Worm (Caenorhabditis elegans): ENCODE results near the gene old-2.

The old-2 gene

ce11 chrII:9886216-9886615 is 36.8 kb upstream of the old-2 start, which contains the start of gene algn-8:
Gene algn-8 (minus strand): TSS chrII:9886442.
- TF ChIP-seq F13C5.2 (tag; optimal IDR thresholded peaks at IDR 0.05) (no peak), tbx-37 (GFP tag; conservative IDR thresholded peaks at IDR 0.05) (no peak), ets-7 (tag; optimal IDR thresholded peaks at IDR 0.05) (no peak), ceh-36 (tag; optimal IDR thresholded peaks at IDR 0.05) (no peak), tbx-11 (GFP tag; IDR thresholded peaks at IDR 0.05) (no peak), B0310.2 (tag; optimal IDR thresholded peaks at IDR 0.05) (no peak), hmbx-1 (tag; optimal IDR thresholded peaks at IDR 0.05) (no peak), pes-1 (GFP tag; IDR thresholded peaks at IDR 0.05) (no peak), sea-1 (GFP tag; conservative IDR thresholded peaks at IDR 0.05) (no peak), ceh-13 (GFP tag; optimal IDR thresholded peaks at IDR 0.05) (no peak), scrt-1 (GFP tag; IDR thresholded peaks at IDR 0.05) (no peak)

ce11 chrII:9880826-9881225 is 31.4 kb upstream of the old-2 start, which contains the start of gene C08H9.15:
Gene C08H9.15 (plus strand): TSS chrII:9881193.
- no peak for TF ChIP-seq hnd-1 (tag; optimal IDR thresholded peaks at IDR 0.05)
- TF ChIP-seq hmg-4 (GFP tag; optimal IDR thresholded peaks at IDR 0.05), result no peak
- no peak for TF ChIP-seq tra-4 (tag; optimal IDR thresholded peaks at IDR 0.05)
- TF ChIP-seq hmbx-1 (tag; optimal IDR thresholded peaks at IDR 0.05), result no peak
- TF ChIP-seq tbx-37 (GFP tag; conservative IDR thresholded peaks at IDR 0.05), result no peak
- TF ChIP-seq B0310.2 (tag; optimal IDR thresholded peaks at IDR 0.05), result no peak
- no peak for TF ChIP-seq ceh-13 (GFP tag; optimal IDR thresholded peaks at IDR 0.05)
- TF ChIP-seq tbx-11 (GFP tag; IDR thresholded peaks at IDR 0.05), result no peak
- TF ChIP-seq ama-1 (optimal IDR thresholded peaks at IDR 0.05), result no peak
- no peak for TF ChIP-seq ets-7 (tag; optimal IDR thresholded peaks at IDR 0.05)
- TF ChIP-seq ceh-36 (tag; optimal IDR thresholded peaks at IDR 0.05), result no peak

- TF ChIP-seq flt-1 (GFP tag; IDR thresholded peaks at IDR 0.05) (no peak), tbx-11 (GFP tag; IDR thresholded peaks at IDR 0.05) (no peak), hmbx-1 (tag; optimal IDR thresholded peaks at IDR 0.05) (no peak), hnd-1 (tag; optimal IDR thresholded peaks at IDR 0.05) (no peak), tra-4 (tag; optimal IDR thresholded peaks at IDR 0.05) (no peak), ceh-13 (GFP tag; optimal IDR thresholded peaks at IDR 0.05) (no peak), tbx-37 (GFP tag; conservative IDR thresholded peaks at IDR 0.05) (no peak), pes-1 (GFP tag; IDR thresholded peaks at IDR 0.05) (no peak), scrt-1 (GFP tag; IDR thresholded peaks at IDR 0.05) (no peak), ets-7 (tag; optimal IDR thresholded peaks at IDR 0.05) (no peak), aly-1 (tag; optimal IDR thresholded peaks at IDR 0.05) (no peak), ama-1 (optimal IDR thresholded peaks at IDR 0.05) (no peak), hmg-4 (GFP tag; optimal IDR thresholded peaks at IDR 0.05) (no peak), F13C5.2 (tag; optimal IDR thresholded peaks at IDR 0.05) (no peak), sea-1 (GFP tag; conservative IDR thresholded peaks at IDR 0.05) (no peak), ceh-36 (tag; optimal IDR thresholded peaks at IDR 0.05) (no peak), B0310.2 (tag; optimal IDR thresholded peaks at IDR 0.05) (no peak)
Observed at ce11 chrII:9879815-9880214, 30.4 kb upstream of the old-2 start.

ce11 chrII:9874508-9875229 is 25.3 kb upstream of the old-2 start, which contains the start of the genes chil-2 and ctsa-3.2:
Gene chil-2 (minus strand): TSS chrII:9874608.
Gene ctsa-3.2 (plus strand): TSS chrII:9875179.
- TF ChIP-seq tbx-37 (GFP tag; conservative IDR thresholded peaks at IDR 0.05), result no peak
- TF ChIP-seq ets-7 (tag; optimal IDR thresholded peaks at IDR 0.05), result no peak
- TF ChIP-seq F13C5.2 (tag; optimal IDR thresholded peaks at IDR 0.05), result no peak
- TF ChIP-seq scrt-1 (GFP tag; IDR thresholded peaks at IDR 0.05), result no peak

ce11 chrII:9872961-9873360 is 23.6 kb upstream of the old-2 start, which contains the start of gene chil-8:
Gene chil-8 (minus strand): TSS chrII:9873061.
- no peak for TF ChIP-seq ceh-13 (GFP tag; optimal IDR thresholded peaks at IDR 0.05)
- no peak for TF ChIP-seq sea-1 (GFP tag; conservative IDR thresholded peaks at IDR 0.05)
- TF ChIP-seq hmbx-1 (tag; optimal IDR thresholded peaks at IDR 0.05), result no peak
- no peak for TF ChIP-seq aly-1 (tag; optimal IDR thresholded peaks at IDR 0.05)
- no peak for TF ChIP-seq ceh-36 (tag; optimal IDR thresholded peaks at IDR 0.05)
- TF ChIP-seq tra-4 (tag; optimal IDR thresholded peaks at IDR 0.05), result no peak
- no peak for TF ChIP-seq ama-1 (optimal IDR thresholded peaks at IDR 0.05)
- TF ChIP-seq ets-7 (tag; optimal IDR thresholded peaks at IDR 0.05), result no peak
- TF ChIP-seq pes-1 (GFP tag; IDR thresholded peaks at IDR 0.05), result no peak
- no peak for TF ChIP-seq tbx-37 (GFP tag; conservative IDR thresholded peaks at IDR 0.05)
- no peak for TF ChIP-seq hmg-4 (GFP tag; optimal IDR thresholded peaks at IDR 0.05)
- TF ChIP-seq scrt-1 (GFP tag; IDR thresholded peaks at IDR 0.05), result no peak
- no peak for TF ChIP-seq F13C5.2 (tag; optimal IDR thresholded peaks at IDR 0.05)
- no peak for TF ChIP-seq B0310.2 (tag; optimal IDR thresholded peaks at IDR 0.05)
- TF ChIP-seq hnd-1 (tag; optimal IDR thresholded peaks at IDR 0.05), result no peak
- TF ChIP-seq tbx-11 (GFP tag; IDR thresholded peaks at IDR 0.05), result no peak
- TF ChIP-seq flt-1 (GFP tag; IDR thresholded peaks at IDR 0.05), result no peak

- TF ChIP-seq ceh-13 (GFP tag; optimal IDR thresholded peaks at IDR 0.05), result no peak
- TF ChIP-seq scrt-1 (GFP tag; IDR thresholded peaks at IDR 0.05), result no peak
- no peak for TF ChIP-seq F13C5.2 (tag; optimal IDR thresholded peaks at IDR 0.05)
- no peak for TF ChIP-seq pes-1 (GFP tag; IDR thresholded peaks at IDR 0.05)
- TF ChIP-seq tra-4 (tag; optimal IDR thresholded peaks at IDR 0.05), result no peak
- no peak for TF ChIP-seq tbx-11 (GFP tag; IDR thresholded peaks at IDR 0.05)
- TF ChIP-seq hmbx-1 (tag; optimal IDR thresholded peaks at IDR 0.05), result no peak
- TF ChIP-seq sea-1 (GFP tag; conservative IDR thresholded peaks at IDR 0.05), result no peak
- TF ChIP-seq ama-1 (optimal IDR thresholded peaks at IDR 0.05), result no peak
- no peak for TF ChIP-seq flt-1 (GFP tag; IDR thresholded peaks at IDR 0.05)
- TF ChIP-seq tbx-37 (GFP tag; conservative IDR thresholded peaks at IDR 0.05), result no peak
- TF ChIP-seq hmg-4 (GFP tag; optimal IDR thresholded peaks at IDR 0.05), result no peak
- TF ChIP-seq B0310.2 (tag; optimal IDR thresholded peaks at IDR 0.05), result no peak
- TF ChIP-seq ets-7 (tag; optimal IDR thresholded peaks at IDR 0.05), result no peak
- no peak for TF ChIP-seq ceh-36 (tag; optimal IDR thresholded peaks at IDR 0.05)
- TF ChIP-seq aly-1 (tag; optimal IDR thresholded peaks at IDR 0.05), result no peak
- TF ChIP-seq hnd-1 (tag; optimal IDR thresholded peaks at IDR 0.05), result no peak
Observed at ce11 chrII:9871061-9871460, 21.7 kb upstream of the old-2 start, which contains the start of gene chil-7. Gene chil-7 (minus strand): TSS chrII:9871172.

ce11 chrII:9868698-9869097 is 19.3 kb upstream of the old-2 start, which contains the start of gene old-1:
Gene old-1 (minus strand): TSS chrII:9868747.
- no peak for TF ChIP-seq flt-1 (GFP tag; IDR thresholded peaks at IDR 0.05)
- TF ChIP-seq aly-1 (tag; optimal IDR thresholded peaks at IDR 0.05), result no peak
- TF ChIP-seq ceh-36 (tag; optimal IDR thresholded peaks at IDR 0.05), result no peak
- TF ChIP-seq ets-7 (tag; optimal IDR thresholded peaks at IDR 0.05), result no peak
- no peak for TF ChIP-seq F13C5.2 (tag; optimal IDR thresholded peaks at IDR 0.05)
- no peak for TF ChIP-seq ceh-13 (GFP tag; optimal IDR thresholded peaks at IDR 0.05)
- TF ChIP-seq tra-4 (tag; optimal IDR thresholded peaks at IDR 0.05), result no peak
- no peak for TF ChIP-seq tbx-37 (GFP tag; conservative IDR thresholded peaks at IDR 0.05)
- TF ChIP-seq tbx-11 (GFP tag; IDR thresholded peaks at IDR 0.05), result no peak
- TF ChIP-seq B0310.2 (tag; optimal IDR thresholded peaks at IDR 0.05), result no peak
- no peak for TF ChIP-seq hnd-1 (tag; optimal IDR thresholded peaks at IDR 0.05)
- TF ChIP-seq ama-1 (optimal IDR thresholded peaks at IDR 0.05), result no peak
- TF ChIP-seq pes-1 (GFP tag; IDR thresholded peaks at IDR 0.05), result no peak
- no peak for TF ChIP-seq sea-1 (GFP tag; conservative IDR thresholded peaks at IDR 0.05)
- no peak for TF ChIP-seq hmbx-1 (tag; optimal IDR thresholded peaks at IDR 0.05)
- no peak for TF ChIP-seq hmg-4 (GFP tag; optimal IDR thresholded peaks at IDR 0.05)
- no peak for TF ChIP-seq scrt-1 (GFP tag; IDR thresholded peaks at IDR 0.05)
